Fruit fly (Drosophila melanogaster): ENCODE measurements around the gene SrpRalpha.

DNA sequence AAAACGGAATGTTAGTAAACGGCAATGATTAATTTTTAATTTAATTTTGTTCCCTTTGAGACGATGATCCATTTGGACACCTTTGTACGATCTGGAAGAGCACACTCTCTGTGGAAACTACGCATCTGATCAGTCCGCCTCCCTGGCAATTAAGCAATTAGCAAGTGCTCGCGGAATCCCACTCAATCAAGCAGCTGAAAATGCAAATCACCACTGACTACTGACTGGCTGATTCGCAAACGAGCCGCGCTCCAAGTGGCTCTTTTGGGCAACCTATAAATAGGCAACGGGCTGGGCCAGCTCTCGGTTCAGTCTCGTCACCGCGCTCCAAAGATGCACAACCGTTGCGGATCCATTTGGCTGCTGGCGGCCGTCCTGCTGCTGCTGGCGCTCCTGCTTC is 14.9 kb upstream of the SrpRalpha start, which contains the start of gene CG15201:
- TF ChIP-seq CTCF (optimal IDR thresholded peaks at IDR 0.05) (no peak), CG8478 (optimal IDR thresholded peaks at IDR 0.05) (no peak)
